Worm (Caenorhabditis elegans) whole organism, mixed stage, embryonic: ENCODE measurements around the gene B0334.13.

Source experiments
- M03D4.4 ChIP-seq: sonication (generic microtip); optimal IDR thresholded peaks from 2 replicates; lab custom pipeline; 2017; ENCODE audit warnings: mild to moderate bottlenecking, missing genetic modification characterization, missing compliant biosample characterization
- bed-3 ChIP-seq: fragments of 200-800 bp; sonication (Bioruptor generic); optimal IDR thresholded peaks from 3 replicates; lab custom pipeline; 2018; ENCODE audit warnings: mild to moderate bottlenecking, missing genetic modification characterization, moderate library complexity, missing compliant biosample characterization
- blmp-1 ChIP-seq: fragments of 150-350 bp; optimal IDR thresholded peaks from 2 replicates; lab custom pipeline; 2014; ENCODE audit warnings: missing biosample characterization, missing genetic modification characterization
- ceh-83 ChIP-seq: fragments of 200-800 bp; sonication (Bioruptor generic); optimal IDR thresholded peaks from 2 replicates; lab custom pipeline; 2018; ENCODE audit warnings: mild to moderate bottlenecking, missing genetic modification characterization, missing compliant biosample characterization
- ces-1 ChIP-seq: fragments of 150-350 bp; optimal IDR thresholded peaks from 2 replicates; lab custom pipeline; 2014; ENCODE audit warnings: missing biosample characterization, missing genetic modification reagents, missing genetic modification characterization
- cnd-1 ChIP-seq: fragments of 200-800 bp; sonication (Bioruptor generic); optimal IDR thresholded peaks from 2 replicates; lab custom pipeline; 2018; ENCODE audit warnings: mild to moderate bottlenecking, missing genetic modification characterization, missing compliant biosample characterization
- drap-1 ChIP-seq: fragments of 200-800 bp; sonication (Bioruptor generic); optimal IDR thresholded peaks from 3 replicates; lab custom pipeline; 2018; ENCODE audit warnings: mild to moderate bottlenecking, missing genetic modification characterization, missing compliant biosample characterization
- elt-1 ChIP-seq: sonication (generic microtip); optimal IDR thresholded peaks from 2 replicates; lab custom pipeline; 2017; ENCODE audit warnings: missing genetic modification characterization, mild to moderate bottlenecking, missing compliant biosample characterization, antibody characterized with exemption, moderate library complexity, borderline replicate concordance; ENCODE audit not compliant: insufficient read depth
- elt-3 ChIP-seq: fragments of 150-350 bp; optimal IDR thresholded peaks from 2 replicates; lab custom pipeline; 2014; ENCODE audit warnings: missing biosample characterization, missing genetic modification characterization
- flh-1 ChIP-seq: fragments of 200-800 bp; sonication (Bioruptor generic); optimal IDR thresholded peaks from 2 replicates; lab custom pipeline; 2018; ENCODE audit warnings: mild to moderate bottlenecking, missing genetic modification characterization, moderate library complexity, missing compliant biosample characterization
- ham-2 ChIP-seq: fragments of 200-800 bp; sonication (Bioruptor generic); optimal IDR thresholded peaks from 2 replicates; lab custom pipeline; 2018; ENCODE audit warnings: mild to moderate bottlenecking, missing genetic modification characterization, missing compliant biosample characterization
- hlh-1 ChIP-seq: fragments of 150-350 bp; optimal IDR thresholded peaks from 2 replicates; lab custom pipeline; 2014; ENCODE audit warnings: missing biosample characterization, missing genetic modification reagents, missing genetic modification characterization
- lin-13 ChIP-seq: fragments of 150-350 bp; optimal IDR thresholded peaks from 2 replicates; lab custom pipeline; 2014; ENCODE audit warnings: missing biosample characterization, missing genetic modification characterization
- lin-32 ChIP-seq: fragments of 200-800 bp; sonication (Bioruptor generic); optimal IDR thresholded peaks from 2 replicates; lab custom pipeline; 2018; ENCODE audit warnings: mild to moderate bottlenecking, missing genetic modification characterization, missing compliant biosample characterization
- lsy-2 ChIP-seq: fragments of 150-350 bp; optimal IDR thresholded peaks from 2 replicates; lab custom pipeline; 2014; ENCODE audit warnings: missing biosample characterization, missing genetic modification characterization
- mab-5 ChIP-seq: fragments of 150-350 bp; optimal IDR thresholded peaks from 2 replicates; lab custom pipeline; 2014; ENCODE audit warnings: missing biosample characterization, missing genetic modification characterization
- mep-1 ChIP-seq: fragments of 150-350 bp; optimal IDR thresholded peaks from 2 replicates; lab custom pipeline; 2017; ENCODE audit warnings: missing biosample characterization, missing genetic modification reagents, missing genetic modification characterization, inconsistent platforms
- mls-2 ChIP-seq: sonication (generic microtip); optimal IDR thresholded peaks from 2 replicates; lab custom pipeline; 2016; ENCODE audit warnings: mild to moderate bottlenecking, missing genetic modification characterization, moderate library complexity, missing compliant biosample characterization
- nhr-2 ChIP-seq: fragments of 150-350 bp; optimal IDR thresholded peaks from 2 replicates; lab custom pipeline; 2014; ENCODE audit warnings: missing biosample characterization, missing genetic modification characterization
- nhr-237 ChIP-seq: fragments of 150-350 bp; optimal IDR thresholded peaks from 2 replicates; lab custom pipeline; 2014; ENCODE audit warnings: missing biosample characterization, missing genetic modification characterization
- nhr-28 ChIP-seq: fragments of 150-350 bp; optimal IDR thresholded peaks from 2 replicates; lab custom pipeline; 2014; ENCODE audit warnings: missing biosample characterization, missing genetic modification characterization
- pha-4 ChIP-seq: fragments of 150-350 bp; optimal IDR thresholded peaks from 2 replicates; lab custom pipeline; 2018; ENCODE audit warnings: missing biosample characterization, missing genetic modification reagents, missing genetic modification characterization
- sptf-1 ChIP-seq: sonication (generic microtip); optimal IDR thresholded peaks from 2 replicates; lab custom pipeline; 2017; ENCODE audit warnings: mild to moderate bottlenecking, missing genetic modification characterization, moderate library complexity, missing compliant biosample characterization
- tbx-8 ChIP-seq: fragments of 200-800 bp; sonication (Bioruptor generic); optimal IDR thresholded peaks from 2 replicates; lab custom pipeline; 2018; ENCODE audit warnings: mild to moderate bottlenecking, missing genetic modification characterization, moderate library complexity, missing compliant biosample characterization
- unc-120 ChIP-seq: sonication (generic microtip); optimal IDR thresholded peaks from 2 replicates; lab custom pipeline; 2017; ENCODE audit warnings: missing genetic modification characterization, missing compliant biosample characterization; ENCODE audit not compliant: poor library complexity, severe bottlenecking
- unc-39 ChIP-seq: fragments of 150-350 bp; optimal IDR thresholded peaks from 2 replicates; lab custom pipeline; 2014; ENCODE audit warnings: missing biosample characterization, missing genetic modification characterization
- unc-62 ChIP-seq: fragments of 150-350 bp; optimal IDR thresholded peaks from 2 replicates; lab custom pipeline; 2014; ENCODE audit warnings: missing biosample characterization, missing genetic modification reagents, missing genetic modification characterization

Gene B0334.13

ce11 chrII:11518184-11518583 lies 30.1 kb downstream of the B0334.13 start, which contains the start of gene B0334.10:
B0334.10 (plus strand) TSS chrII:11518484.
- TF ChIP-seq ham-2 (GFP tag; lab: Kevin White, UChicago) = no peak
- no peak for TF ChIP-seq ceh-83 (GFP tag; lab: Kevin White, UChicago)
- no peak for TF ChIP-seq lin-13 (tag; lab: Kevin White, UChicago)
- TF ChIP-seq lsy-2 (tag; lab: Kevin White, UChicago) = no peak
- TF ChIP-seq mls-2 (tag; lab: Kevin White, UChicago) = no peak
- TF ChIP-seq pha-4 (tag; lab: Kevin White, UChicago) = no peak
- no peak for TF ChIP-seq nhr-2 (tag; lab: Kevin White, UChicago)
- no peak for TF ChIP-seq sptf-1
- no peak for TF ChIP-seq blmp-1 (tag; lab: Kevin White, UChicago)

DNA sequence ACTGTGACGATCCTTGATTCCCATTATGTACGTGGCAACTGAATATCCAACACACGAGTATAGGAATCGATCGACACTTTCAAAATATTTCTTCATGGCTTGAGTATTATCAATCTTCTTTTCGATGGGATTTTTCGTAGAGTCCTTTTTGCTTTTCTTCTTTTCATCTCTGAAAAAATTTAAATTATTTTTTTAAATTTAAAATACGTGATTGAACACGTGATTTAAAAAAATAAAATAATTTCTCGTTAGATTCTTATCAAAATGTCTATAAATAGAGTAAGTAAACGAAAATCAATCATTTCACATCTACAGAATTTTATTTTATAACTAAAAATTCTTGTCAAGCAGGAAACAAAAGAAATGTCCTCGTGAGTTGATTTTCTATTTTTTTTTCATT lies 33.2 kb downstream of the B0334.13 start, which contains the start of gene Y62F5A.10:
TSS of gene Y62F5A.10 (plus strand) at position 301 of the 400 bp plus-strand sequence.
- no peak for TF ChIP-seq unc-62 (GFP tag; lab: Kevin White, UChicago)
- TF ChIP-seq ceh-83 (GFP tag; lab: Kevin White, UChicago) = no peak
- no peak for TF ChIP-seq nhr-28 (tag; lab: Kevin White, UChicago)
- no peak for TF ChIP-seq ham-2 (GFP tag; lab: Kevin White, UChicago)
- TF ChIP-seq bed-3 (GFP tag; lab: Kevin White, UChicago) = no peak
- no peak for TF ChIP-seq elt-1
- no peak for TF ChIP-seq cnd-1 (tag; lab: Kevin White, UChicago)
- TF ChIP-seq unc-39 (tag; lab: Kevin White, UChicago) = no peak

- no peak for TF ChIP-seq flh-1 (GFP tag; lab: Kevin White, UChicago)
- no peak for TF ChIP-seq hlh-1 (tag; lab: Kevin White, UChicago)
- no peak for TF ChIP-seq mep-1 (tag; lab: Kevin White, UChicago)
- no peak for TF ChIP-seq lsy-2 (tag; lab: Kevin White, UChicago)
- no peak for TF ChIP-seq mab-5 (tag; lab: Kevin White, UChicago)
Measured at ce11 chrII:11526954-11527353, 38.9 kb downstream of the B0334.13 start, which contains the start of gene age-1. age-1 (minus strand) TSS chrII:11527054.

- TF ChIP-seq hlh-1 (tag; lab: Kevin White, UChicago) = no peak
- TF ChIP-seq ces-1 = no peak
- no peak for TF ChIP-seq nhr-237
- no peak for TF ChIP-seq drap-1 (GFP tag; lab: Kevin White, UChicago)
- TF ChIP-seq elt-3 (tag; lab: Kevin White, UChicago) = no peak
- no peak for TF ChIP-seq lin-13 (tag; lab: Kevin White, UChicago)
- TF ChIP-seq lsy-2 (tag; lab: Kevin White, UChicago) = no peak
- TF ChIP-seq, all 35 proteins: peak for 0
Measured at ce11 chrII:11533716-11534115, 45.6 kb downstream of the B0334.13 start, which contains the start of gene mdt-8. mdt-8 (minus strand) TSS chrII:11533816.

DNA sequence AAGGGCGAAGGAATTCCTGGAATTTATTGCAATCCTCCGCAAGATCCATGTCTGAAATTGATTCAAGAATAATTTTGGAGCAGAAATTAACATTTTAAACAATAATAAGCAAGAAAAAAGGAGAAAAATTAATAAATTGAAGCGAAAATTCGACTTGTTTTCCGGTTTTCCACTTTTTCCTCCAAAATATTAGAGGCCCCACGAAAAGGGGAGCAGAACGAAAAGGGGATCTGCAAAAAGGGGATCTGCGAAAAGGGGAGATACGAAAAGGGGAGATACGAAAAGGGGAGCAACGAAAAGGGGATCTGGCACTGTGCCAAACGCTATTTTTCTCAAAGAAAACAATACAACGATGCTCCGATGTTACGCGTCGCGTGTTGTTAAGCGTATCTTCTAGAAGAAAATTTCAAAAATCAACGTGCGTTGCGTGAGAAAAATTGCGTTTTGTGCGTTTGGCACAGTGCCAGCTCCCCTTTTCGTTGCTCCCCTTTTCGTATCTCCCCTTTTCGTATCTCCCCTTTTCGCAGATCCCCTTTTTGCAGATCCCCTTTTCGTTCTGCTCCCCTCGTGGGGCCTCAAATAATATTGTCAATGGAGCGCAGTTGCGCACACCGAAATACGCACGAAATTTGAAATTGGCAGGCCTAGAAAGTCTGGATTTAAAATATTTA lies 46.5 kb downstream of the B0334.13 start, which contains the start of gene Y62F5A.12:
TSS of gene Y62F5A.12 (minus strand) at position 51 of the 671 bp plus-strand sequence.
- peak; percentile 61 for TF ChIP-seq ces-1
- TF ChIP-seq mls-2 (tag; lab: Kevin White, UChicago) = peak; percentile 52
- TF ChIP-seq mep-1 (tag; lab: Kevin White, UChicago) = peak; percentile 85
- peak; percentile 7 for TF ChIP-seq hlh-1 (tag; lab: Kevin White, UChicago)
- TF ChIP-seq lin-13 (tag; lab: Kevin White, UChicago) = peak; percentile 77
- peak; percentile 22 for TF ChIP-seq pha-4 (tag; lab: Kevin White, UChicago)
- peak; percentile 56 for TF ChIP-seq lin-32
- peak; percentile 1 for TF ChIP-seq nhr-237
- TF ChIP-seq unc-120 = peak; percentile 79
- TF ChIP-seq drap-1 (GFP tag; lab: Kevin White, UChicago) = peak; percentile 57
- TF ChIP-seq lsy-2 (tag; lab: Kevin White, UChicago) = peak; percentile 46
- peak; percentile 49 for TF ChIP-seq M03D4.4 (tag; lab: Kevin White, UChicago)
- TF ChIP-seq bed-3 (GFP tag; lab: Kevin White, UChicago) = peak; percentile 17
- TF ChIP-seq ham-2 (GFP tag; lab: Kevin White, UChicago) = peak; percentile 26
- TF ChIP-seq tbx-8 (GFP tag; lab: Kevin White, UChicago) = peak; percentile 6
- peak; percentile 68 for TF ChIP-seq cnd-1 (tag; lab: Kevin White, UChicago)
- peak; percentile 95 for TF ChIP-seq sptf-1
